Fruit fly (Drosophila melanogaster) whole organism, pupa: Measurements from ENCODE around the gene Ilp6.
A peak's percentile ranks its signal among the peaks of the same experiment; 100 is the strongest.

ENCODE experiments used
- CG10348 ChIP-seq: fragments of 200-800 bp; sonication (Bioruptor generic); IDR thresholded peaks from 2 replicates; pipeline ENCODE4 v1.3.6; 2022; ENCODE audit warnings: missing biosample characterization, missing genetic modification characterization
- CG12605 ChIP-seq: fragments of 200-800 bp; sonication (Bioruptor generic); IDR thresholded peaks from 2 replicates; pipeline ENCODE4 v1.3.6; 2022; ENCODE audit warnings: missing biosample characterization, missing genetic modification characterization
- CG13204 ChIP-seq: fragments of 200-800 bp; sonication (Bioruptor generic); optimal IDR thresholded peaks from 2 replicates; lab custom pipeline; 2018; ENCODE audit warnings: missing biosample characterization, mild to moderate bottlenecking, missing genetic modification characterization, moderate library complexity
- CG14655 ChIP-seq: fragments of 200-800 bp; sonication (Bioruptor generic); optimal IDR thresholded peaks from 3 replicates; lab custom pipeline; 2017; ENCODE audit warnings: mild to moderate bottlenecking, missing biosample characterization, missing genetic modification reagents, missing genetic modification characterization
- CG15710 ChIP-seq: fragments of 200-800 bp; sonication (Bioruptor generic); optimal IDR thresholded peaks from 2 replicates; lab custom pipeline; 2018; ENCODE audit warnings: missing biosample characterization, mild to moderate bottlenecking, missing genetic modification characterization, moderate library complexity
- CG17806 ChIP-seq: fragments of 200-800 bp; sonication (Bioruptor generic); optimal IDR thresholded peaks from 2 replicates; lab custom pipeline; 2018; ENCODE audit warnings: missing biosample characterization, mild to moderate bottlenecking, missing genetic modification characterization, moderate library complexity
- CG32121 ChIP-seq: fragments of 200-800 bp; sonication (Bioruptor generic); IDR thresholded peaks from 2 replicates; pipeline ENCODE4 v1.3.6; 2022; ENCODE audit warnings: missing biosample characterization, missing genetic modification characterization
- CG34367 ChIP-seq: fragments of 200-800 bp; sonication (Bioruptor generic); optimal IDR thresholded peaks from 2 replicates; lab custom pipeline; 2018; ENCODE audit warnings: missing biosample characterization, mild to moderate bottlenecking, missing genetic modification characterization
- CG4496 ChIP-seq: fragments of 200-800 bp; sonication (Bioruptor generic); IDR thresholded peaks from 3 replicates; pipeline ENCODE4 v1.3.6; 2022; ENCODE audit warnings: missing biosample characterization, missing genetic modification characterization
- CG8159 ChIP-seq: fragments of 200-800 bp; sonication (Bioruptor generic); optimal IDR thresholded peaks from 3 replicates; lab custom pipeline; 2018; ENCODE audit warnings: missing biosample characterization, mild to moderate bottlenecking, missing genetic modification characterization, moderate library complexity
- CG8301 ChIP-seq: fragments of 200-800 bp; sonication (Bioruptor generic); optimal IDR thresholded peaks from 2 replicates; lab custom pipeline; 2018; ENCODE audit warnings: missing biosample characterization, mild to moderate bottlenecking, missing genetic modification characterization
- CG9948 ChIP-seq: fragments of 200-800 bp; sonication (Bioruptor generic); optimal IDR thresholded peaks from 2 replicates; lab custom pipeline; 2018; ENCODE audit warnings: missing biosample characterization, mild to moderate bottlenecking, missing genetic modification characterization, moderate library complexity
- D1 ChIP-seq: fragments of 200-800 bp; sonication (Bioruptor generic); optimal IDR thresholded peaks from 2 replicates; lab custom pipeline; 2018; ENCODE audit warnings: missing biosample characterization, mild to moderate bottlenecking, missing genetic modification characterization, moderate library complexity
- EcR ChIP-seq: fragments of 200-800 bp; sonication (Bioruptor generic); optimal IDR thresholded peaks from 3 replicates; lab custom pipeline; 2019; ENCODE audit warnings: missing biosample characterization, missing genetic modification characterization, mild to moderate bottlenecking, moderate library complexity, missing genetic modification reagents
- Ets98B ChIP-seq: fragments of 200-800 bp; sonication (Bioruptor generic); IDR thresholded peaks from 2 replicates; pipeline ENCODE4 v1.3.6; 2022; ENCODE audit warnings: missing biosample characterization, missing genetic modification characterization
- Pif1A ChIP-seq: fragments of 200-800 bp; sonication (Bioruptor generic); optimal IDR thresholded peaks from 3 replicates; lab custom pipeline; 2016; ENCODE audit warnings: missing biosample characterization, missing genetic modification characterization
- Pif1B ChIP-seq: fragments of 200-800 bp; sonication (Bioruptor generic); optimal IDR thresholded peaks from 3 replicates; lab custom pipeline; 2016; ENCODE audit warnings: missing biosample characterization, missing genetic modification characterization
- Snoo ChIP-seq: fragments of 200-800 bp; sonication (Bioruptor generic); optimal IDR thresholded peaks from 3 replicates; lab custom pipeline; 2017; ENCODE audit warnings: missing biosample characterization, mild to moderate bottlenecking, missing genetic modification characterization, inconsistent platforms
- fd96Ca ChIP-seq: fragments of 200-800 bp; sonication (Bioruptor generic); IDR thresholded peaks from 3 replicates; pipeline ENCODE4 v1.3.6; 2022; ENCODE audit warnings: missing biosample characterization, missing genetic modification characterization
- gl ChIP-seq: fragments of 200-800 bp; sonication (Bioruptor generic); optimal IDR thresholded peaks from 2 replicates; lab custom pipeline; 2018; ENCODE audit warnings: missing biosample characterization, mild to moderate bottlenecking, missing genetic modification characterization
- rn ChIP-seq: fragments of 200-800 bp; sonication (Bioruptor generic); IDR thresholded peaks from 2 replicates; pipeline ENCODE4 v1.3.6; 2022; ENCODE audit warnings: missing biosample characterization, missing genetic modification characterization

The Ilp6 gene

DNA sequence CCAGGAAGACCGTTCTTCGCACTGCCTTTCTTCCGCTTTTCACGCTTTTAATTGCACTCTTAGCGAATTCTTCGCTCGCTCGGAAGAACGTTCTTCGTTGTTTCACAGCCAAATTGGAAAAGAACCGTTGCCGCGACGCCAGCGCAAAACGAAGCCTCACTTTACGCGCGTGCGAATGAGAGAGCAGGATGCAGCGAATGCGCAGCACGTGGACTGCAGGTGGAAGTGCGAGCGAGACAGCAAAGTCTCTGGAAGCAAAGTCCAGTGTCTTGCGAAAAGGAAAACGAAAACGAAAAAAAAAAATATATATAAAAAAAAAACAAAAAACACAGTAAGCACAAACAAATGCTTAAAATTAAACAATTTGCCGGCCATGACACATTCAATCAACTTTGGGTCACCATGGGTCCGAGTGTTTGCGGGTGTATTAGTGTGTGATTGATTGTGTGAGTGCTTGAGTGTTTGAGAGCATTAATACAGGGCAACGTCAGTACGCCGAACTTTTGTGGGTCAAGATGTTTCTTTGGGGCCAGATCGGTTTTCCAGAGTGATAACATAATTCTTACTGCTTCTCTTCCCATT lies at the start of gene Ilp6:
TSS of gene Ilp6 (minus strand) at position 103 of the 582 bp plus-strand sequence.
- TF ChIP-seq CG8159 (tag; lab: Kevin White, UChicago) (peak; percentile 0), CG8301 (no peak), Pif1A (peak; percentile 70), CG15710 (peak; percentile 35), CG32121 (peak; percentile 22; the same call in 1 of the 2 replicates), CG10348 (GFP tag; lab: Robert Waterston, UW) (no peak), Ets98B (GFP tag; lab: Robert Waterston, UW) (peak; percentile 49), CG4496 (peak; percentile 53; the same call in 1 of the 3 replicates), gl (tag; lab: Kevin White, UChicago) (peak; percentile 60), CG34367 (peak; percentile 30), CG13204 (peak; percentile 89), fd96Ca (GFP tag; lab: Robert Waterston, UW) (0 out of 3 replicates have a peak, but pooled peaks have one; percentile 31), CG12605 (GFP tag; lab: Robert Waterston, UW) (peak; percentile 55; the same call in 1 of the 2 replicates), CG9948 (tag; lab: Kevin White, UChicago) (no peak), Snoo (tag; lab: Kevin White, UChicago) (peak; percentile 81), CG14655 (peak; percentile 14), Pif1B (GFP tag; lab: Kevin White, UChicago) (peak; percentile 74), CG17806 (tag; lab: Kevin White, UChicago) (peak; percentile 2), D1 (tag; lab: Kevin White, UChicago) (no peak), EcR (no peak), rn (GFP tag; lab: Robert Waterston, UW) (no peak)

DNA sequence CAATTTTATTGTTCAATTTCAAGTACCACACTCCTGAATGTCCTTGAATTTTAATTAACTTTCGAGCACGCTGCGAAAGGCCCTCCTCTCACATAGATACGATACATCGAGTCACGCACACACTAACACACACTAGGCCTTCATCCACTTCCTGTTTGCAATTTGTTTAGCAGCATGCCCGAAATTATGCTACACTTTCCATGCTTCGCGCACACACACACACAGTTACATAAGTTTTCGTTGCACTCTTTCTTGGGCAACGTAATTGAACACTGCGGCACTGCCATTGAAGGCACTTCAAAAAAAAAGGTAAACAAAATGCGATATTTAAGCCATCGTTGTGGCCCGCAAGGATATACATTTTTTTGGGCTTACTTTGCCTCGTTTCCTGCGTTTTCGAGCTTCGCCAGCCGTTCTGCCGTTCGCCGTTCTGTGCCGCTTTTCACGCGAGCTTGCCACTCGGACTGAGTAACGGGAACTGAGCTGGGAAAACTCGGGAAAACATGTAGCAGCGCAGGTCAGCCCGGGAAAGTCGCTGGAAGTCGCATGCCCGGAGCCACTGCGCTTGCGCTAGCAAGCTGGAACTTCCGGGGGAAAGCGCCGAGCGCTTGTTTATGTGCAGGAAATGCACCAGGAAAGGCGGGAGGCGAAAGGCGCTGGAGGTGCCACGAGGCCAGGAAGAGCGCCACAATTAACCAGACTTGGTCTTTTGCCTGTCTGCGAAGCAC lies 48.8 kb upstream of the Ilp6 start:
- TF ChIP-seq CG8159 (tag; lab: Kevin White, UChicago): no peak
- peak; percentile 5 for TF ChIP-seq gl (tag; lab: Kevin White, UChicago)
- TF ChIP-seq CG12605 (GFP tag; lab: Robert Waterston, UW): peak; percentile 35; the same call in 1 of the 2 replicates
- 0 out of 3 replicates have a peak, but pooled peaks have one; percentile 10 for TF ChIP-seq fd96Ca (GFP tag; lab: Robert Waterston, UW)
- peak; percentile 42 for TF ChIP-seq CG34367
- TF ChIP-seq Pif1A: no peak
- no peak for TF ChIP-seq Pif1B (GFP tag; lab: Kevin White, UChicago)
- TF ChIP-seq CG4496: peak; percentile 71; the same call in 1 of the 3 replicates
- no peak for TF ChIP-seq CG17806 (tag; lab: Kevin White, UChicago)
- no peak for TF ChIP-seq rn (GFP tag; lab: Robert Waterston, UW)
- no peak for TF ChIP-seq EcR
- no peak for TF ChIP-seq D1 (tag; lab: Kevin White, UChicago)

DNA sequence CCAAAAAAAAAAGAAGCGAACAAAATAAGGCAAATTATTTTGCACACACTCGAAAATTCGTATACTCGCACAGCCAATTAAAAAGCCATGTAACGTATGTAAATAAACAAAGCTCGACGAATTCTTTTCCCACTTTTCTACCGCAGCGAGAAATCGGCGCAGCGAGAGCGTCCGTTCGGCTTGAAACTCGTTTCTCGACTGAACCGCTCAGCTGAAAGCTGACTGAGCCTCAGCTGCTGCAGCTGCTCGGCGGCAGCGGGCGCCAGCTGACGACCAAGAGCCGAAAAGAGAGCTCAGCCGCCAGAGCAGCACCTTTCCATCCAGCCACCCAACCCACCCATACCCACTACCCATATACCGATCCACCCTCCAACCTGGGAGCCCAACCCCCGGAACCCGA lies 31.7 kb upstream of the Ilp6 start, which contains the start of gene CG2841:
TSS of gene CG2841 (minus strand) at position 186 of the 400 bp plus-strand sequence.
- TF ChIP-seq CG10348 (GFP tag; lab: Robert Waterston, UW): no peak
- peak; percentile 50 for TF ChIP-seq CG13204
- TF ChIP-seq Snoo (tag; lab: Kevin White, UChicago): no peak
- TF ChIP-seq CG32121: 0 out of 2 replicates have a peak, but pooled peaks have one; percentile 6
- no peak for TF ChIP-seq fd96Ca (GFP tag; lab: Robert Waterston, UW)
- TF ChIP-seq CG4496: peak; percentile 68
- TF ChIP-seq CG12605 (GFP tag; lab: Robert Waterston, UW): no peak

DNA sequence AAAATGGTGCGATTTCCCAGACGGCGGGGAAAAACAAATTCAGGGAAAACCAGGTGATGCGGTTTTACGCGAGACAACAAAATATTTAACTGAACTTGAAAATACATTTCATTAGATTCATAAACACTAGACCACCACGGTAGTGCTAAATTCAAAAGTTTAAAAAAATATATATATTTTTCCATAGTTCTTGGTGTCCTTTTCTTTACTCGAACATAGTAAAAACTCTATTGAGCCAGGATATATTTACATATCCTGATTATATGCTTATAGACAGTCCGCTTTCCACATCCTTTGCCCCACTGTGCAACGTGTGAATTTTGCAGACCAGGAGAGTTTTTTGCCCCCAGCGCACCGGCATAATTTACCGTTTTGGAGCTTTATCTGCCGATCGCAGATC lies 30.9 kb upstream of the Ilp6 start:
- no peak for TF ChIP-seq EcR
- TF ChIP-seq CG17806 (tag; lab: Kevin White, UChicago): peak; percentile 24
- peak; percentile 46; the same call in 2 of the 3 replicates for TF ChIP-seq fd96Ca (GFP tag; lab: Robert Waterston, UW)
- 0 out of 2 replicates have a peak, but pooled peaks have one; percentile 10 for TF ChIP-seq CG12605 (GFP tag; lab: Robert Waterston, UW)
- no peak for TF ChIP-seq D1 (tag; lab: Kevin White, UChicago)
- peak; percentile 45 for TF ChIP-seq CG9948 (tag; lab: Kevin White, UChicago)
- TF ChIP-seq Ets98B (GFP tag; lab: Robert Waterston, UW): peak; percentile 64
- TF ChIP-seq CG32121: peak; percentile 50
- peak; percentile 65 for TF ChIP-seq CG8301
- peak; percentile 60 for TF ChIP-seq Pif1B (GFP tag; lab: Kevin White, UChicago)
- peak; percentile 82 for TF ChIP-seq CG4496
- TF ChIP-seq Snoo (tag; lab: Kevin White, UChicago): peak; percentile 58
- peak; percentile 71 for TF ChIP-seq Pif1A
- TF ChIP-seq CG8159 (tag; lab: Kevin White, UChicago): peak; percentile 44
- TF ChIP-seq CG10348 (GFP tag; lab: Robert Waterston, UW): no peak
- TF ChIP-seq CG14655: peak; percentile 81
- TF ChIP-seq CG13204: no peak
- peak; percentile 48 for TF ChIP-seq CG15710

DNA sequence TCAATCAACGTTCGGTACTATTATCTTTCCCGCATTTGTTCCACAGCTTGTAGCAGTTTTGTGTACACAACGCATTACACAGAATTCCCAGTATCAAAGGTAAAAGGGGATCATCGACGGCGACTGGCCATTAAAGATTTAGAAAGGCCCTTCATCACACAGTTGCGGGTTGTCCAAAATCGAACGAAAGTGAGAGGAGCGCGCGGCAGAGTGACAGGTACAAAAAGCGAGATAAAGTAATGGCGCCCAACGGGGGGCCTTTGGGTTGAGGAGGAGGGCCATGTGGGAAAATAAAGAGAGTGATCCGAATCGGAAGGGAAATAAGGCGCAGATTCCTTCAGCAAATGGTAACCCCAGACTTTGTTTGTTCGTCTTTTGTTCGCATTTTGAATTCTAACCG lies 29.3 kb upstream of the Ilp6 start:
- TF ChIP-seq Pif1A: no peak
- no peak for TF ChIP-seq CG15710
- TF ChIP-seq CG34367: no peak
- TF ChIP-seq Pif1B (GFP tag; lab: Kevin White, UChicago): no peak
- TF ChIP-seq Snoo (tag; lab: Kevin White, UChicago): no peak
- TF ChIP-seq Ets98B (GFP tag; lab: Robert Waterston, UW): no peak
- TF ChIP-seq rn (GFP tag; lab: Robert Waterston, UW): no peak
- TF ChIP-seq CG13204: no peak
- TF ChIP-seq D1 (tag; lab: Kevin White, UChicago): no peak
- TF ChIP-seq EcR: no peak
- no peak for TF ChIP-seq CG14655
- TF ChIP-seq CG4496: no peak
- TF ChIP-seq CG8159 (tag; lab: Kevin White, UChicago): no peak
